Worm (Caenorhabditis elegans): ENCODE data around the gene B0462.4.

B0462.4 gene

DNA sequence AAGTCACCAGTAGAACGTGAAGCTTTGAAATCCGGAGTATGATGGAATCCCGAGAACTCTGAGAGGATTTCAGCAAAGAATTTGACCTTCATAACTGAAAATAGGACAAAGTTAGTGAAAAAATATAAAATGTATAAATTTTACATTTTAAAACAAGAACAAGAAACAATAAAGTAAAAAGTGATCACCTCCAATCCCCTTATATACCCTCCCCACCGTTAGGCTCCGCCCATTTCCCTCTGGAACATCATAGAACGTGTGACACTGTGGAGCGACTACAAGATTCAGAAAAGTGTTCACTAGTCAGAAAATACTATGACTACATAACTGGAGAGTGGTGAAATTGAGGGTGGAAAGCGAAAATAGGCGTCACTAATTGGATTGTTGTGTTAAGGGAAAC is at the start of gene B0462.4:
Gene B0462.4, minus strand, starts transcription at position 101 of the 400 bp plus-strand sequence.
- TF ChIP-seq F13H6.1 (tag; optimal IDR thresholded peaks at IDR 0.05) (no peak), sox-2 (GFP tag; IDR thresholded peaks at IDR 0.05) (no peak), pag-3 (tag; optimal IDR thresholded peaks at IDR 0.05; ENCODE audit: borderline replicate concordance) (no peak), ceh-18 (tag; optimal IDR thresholded peaks at IDR 0.05) (no peak), ztf-16 (tag; optimal IDR thresholded peaks at IDR 0.05) (no peak), ceh-14 (tag; optimal IDR thresholded peaks at IDR 0.05) (no peak)

DNA sequence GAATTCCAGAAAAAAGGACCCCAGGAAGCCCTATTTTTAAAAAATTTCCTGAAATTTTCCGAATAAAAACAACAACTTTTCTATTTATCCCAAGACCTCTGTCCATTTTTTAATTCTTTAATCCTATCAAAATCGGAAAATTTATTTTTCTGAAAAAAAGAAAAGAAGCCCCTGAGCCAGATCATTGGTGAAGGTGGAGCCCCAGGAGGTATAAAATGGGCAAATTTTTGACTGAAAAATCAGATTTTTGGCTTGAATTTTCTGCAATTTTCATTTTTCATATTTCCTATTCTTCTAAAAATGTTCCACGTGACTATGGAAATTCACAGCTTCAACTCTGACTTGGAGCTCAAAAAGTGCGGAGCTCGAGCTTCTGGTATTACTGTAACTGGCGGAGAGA is 47.8 kb upstream of the B0462.4 start, which contains the start of gene Y51A2B.8:
Gene Y51A2B.8, plus strand, starts transcription at position 301 of the 400 bp plus-strand sequence.
- TF ChIP-seq hlh-30 (tag; optimal IDR thresholded peaks at IDR 0.05; ENCODE audit: insufficient read depth) (no peak), C38D4.7 (GFP tag; optimal IDR thresholded peaks at IDR 0.05) (no peak), rnt-1 (tag; optimal IDR thresholded peaks at IDR 0.05) (no peak), hlh-13 (GFP tag; optimal IDR thresholded peaks at IDR 0.05) (no peak), tbx-7 (tag; optimal IDR thresholded peaks at IDR 0.05) (no peak), ets-4 (tag; optimal IDR thresholded peaks at IDR 0.05) (no peak), ceh-48 (tag; optimal IDR thresholded peaks at IDR 0.05) (no peak), unc-3 (GFP tag; conservative IDR thresholded peaks at IDR 0.05) (no peak), unc-3 (tag; optimal IDR thresholded peaks at IDR 0.05) (no peak), ceh-19 (GFP tag; optimal IDR thresholded peaks at IDR 0.05) (no peak), T23F11.4 (GFP tag; optimal IDR thresholded peaks at IDR 0.05) (no peak), K09A11.1 (tag; optimal IDR thresholded peaks at IDR 0.05; ENCODE audit: insufficient read depth) (no peak), ceh-30 (tag; optimal IDR thresholded peaks at IDR 0.05) (no peak), hlh-6 (tag; optimal IDR thresholded peaks at IDR 0.05) (no peak)

DNA sequence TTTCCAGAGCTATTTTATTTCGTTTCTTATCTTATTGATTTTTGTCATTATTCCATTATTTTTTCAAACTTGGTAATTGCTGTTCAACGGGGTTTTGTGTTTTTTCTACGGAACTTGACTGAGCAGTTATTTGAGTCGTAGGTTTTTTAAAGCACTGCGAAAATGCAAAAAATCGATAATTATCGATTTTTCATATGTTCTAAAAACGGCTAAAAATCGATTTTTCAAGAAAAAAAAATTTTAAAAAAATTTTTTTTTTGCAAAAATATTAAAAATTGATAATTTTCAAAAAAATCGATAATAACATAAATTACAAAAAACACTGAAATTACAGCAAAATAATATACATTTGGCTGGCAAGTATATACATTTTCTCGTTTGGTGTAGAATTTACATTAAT is 44.6 kb upstream of the B0462.4 start:
- TF ChIP-seq C38D4.7 (GFP tag; optimal IDR thresholded peaks at IDR 0.05) (no peak), lin-11 (tag; optimal IDR thresholded peaks at IDR 0.05) (no peak), ama-1 (optimal IDR thresholded peaks at IDR 0.05) (no peak), mec-3 (tag; optimal IDR thresholded peaks at IDR 0.05; ENCODE audit: borderline replicate concordance) (no peak), ceh-34 (tag; optimal IDR thresholded peaks at IDR 0.05) (no peak), pros-1 (tag; optimal IDR thresholded peaks at IDR 0.05) (no peak), K09A11.1 (tag; optimal IDR thresholded peaks at IDR 0.05; ENCODE audit: insufficient read depth) (no peak), odd-2 (tag; optimal IDR thresholded peaks at IDR 0.05) (no peak), npax-4 (tag; optimal IDR thresholded peaks at IDR 0.05) (no peak), hlh-13 (GFP tag; optimal IDR thresholded peaks at IDR 0.05) (no peak), hlh-15 (tag; optimal IDR thresholded peaks at IDR 0.05) (no peak)

DNA sequence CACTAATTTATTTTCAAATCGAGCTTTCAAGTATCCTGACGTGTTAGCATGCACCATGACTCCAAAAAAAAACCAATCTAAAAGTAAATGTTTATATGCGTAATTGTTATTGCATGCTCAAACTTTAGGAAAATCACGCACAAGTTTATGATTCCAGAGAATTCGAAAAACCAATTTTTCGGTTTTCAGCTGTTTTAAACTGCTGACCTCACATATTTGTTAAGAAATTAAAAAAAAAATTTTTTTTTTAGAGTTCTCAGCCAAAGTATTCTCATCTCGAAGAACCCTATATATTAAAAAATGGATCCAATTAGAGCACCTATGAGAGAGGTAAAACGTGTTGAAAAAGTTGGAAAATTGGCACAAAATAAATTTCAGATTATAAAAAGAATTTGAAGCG is 43.2 kb upstream of the B0462.4 start, which contains the start of gene Y51A2B.2:
Gene Y51A2B.2, plus strand, starts transcription at position 301 of the 400 bp plus-strand sequence.
- TF ChIP-seq ceh-19 (GFP tag; optimal IDR thresholded peaks at IDR 0.05) (no peak), ceh-24 (tag; optimal IDR thresholded peaks at IDR 0.05) (no peak), pag-3 (tag; optimal IDR thresholded peaks at IDR 0.05; ENCODE audit: borderline replicate concordance) (no peak), pax-1 (tag; optimal IDR thresholded peaks at IDR 0.05) (no peak)

DNA sequence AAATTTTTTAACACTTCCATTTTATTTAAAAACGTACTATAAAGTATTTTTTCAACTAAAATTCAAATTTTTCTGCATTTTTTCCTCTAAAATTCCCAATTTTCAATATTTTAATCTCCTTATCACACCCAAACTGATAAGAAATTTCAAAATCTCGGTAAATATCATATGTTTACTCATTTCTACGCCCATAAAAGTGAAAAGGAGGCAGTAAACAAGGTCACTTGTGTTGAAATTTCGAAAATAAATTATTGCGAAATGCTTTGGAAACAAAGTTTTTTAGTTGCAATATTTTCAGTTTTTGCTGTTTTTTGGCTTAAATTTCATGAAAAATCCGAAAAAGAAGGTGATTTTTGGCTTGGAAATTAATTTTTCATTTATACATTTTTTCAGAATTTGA is 40.6 kb upstream of the B0462.4 start, which contains the start of gene C08E8.4:
Gene C08E8.4, plus strand, starts transcription at position 268 of the 400 bp plus-strand sequence.
- TF ChIP-seq C08G9.2 (tag; optimal IDR thresholded peaks at IDR 0.05) (no peak), sdc-2 (tag; optimal IDR thresholded peaks at IDR 0.05) (no peak), npax-4 (tag; optimal IDR thresholded peaks at IDR 0.05) (no peak), sox-2 (GFP tag; IDR thresholded peaks at IDR 0.05) (no peak), ceh-9 (tag; optimal IDR thresholded peaks at IDR 0.05) (no peak), ceh-24 (tag; optimal IDR thresholded peaks at IDR 0.05) (no peak), ceh-14 (tag; optimal IDR thresholded peaks at IDR 0.05) (no peak), ztf-16 (tag; optimal IDR thresholded peaks at IDR 0.05) (no peak), ttx-3 (tag; optimal IDR thresholded peaks at IDR 0.05) (no peak), sox-4 (tag; optimal IDR thresholded peaks at IDR 0.05) (no peak), pha-4 (tag; optimal IDR thresholded peaks at IDR 0.05) (no peak), tbx-2 (tag; optimal IDR thresholded peaks at IDR 0.05) (no peak), pat-9 (tag; optimal IDR thresholded peaks at IDR 0.05) (no peak), ets-4 (tag; optimal IDR thresholded peaks at IDR 0.05) (no peak), elt-4 (tag; optimal IDR thresholded peaks at IDR 0.05) (no peak)
